Worm (Caenorhabditis elegans): ENCODE measurements around the gene srsx-16.

Gene srsx-16

ce11 chrIV:5654203-5654602, 34.7 kb upstream of the srsx-16 start (continued):
- TF ChIP-seq lir-3 (tag; optimal IDR thresholded peaks at IDR 0.05): no peak
- TF ChIP-seq nhr-28 (tag; optimal IDR thresholded peaks at IDR 0.05): peak; percentile 11
- TF ChIP-seq snpc-1.2 (GFP tag; IDR thresholded peaks at IDR 0.05): no peak
- TF ChIP-seq nhr-77 (tag; optimal IDR thresholded peaks at IDR 0.05): peak; percentile 33
- TF ChIP-seq hmg-1.1 (GFP tag; IDR thresholded peaks at IDR 0.05): no peak
- TF ChIP-seq spr-3 (GFP tag; optimal IDR thresholded peaks at IDR 0.05): no peak
- TF ChIP-seq T26A8.4 (GFP tag; IDR thresholded peaks at IDR 0.05): no peak
- TF ChIP-seq saeg-2 (GFP tag; IDR thresholded peaks at IDR 0.05): no peak
- TF ChIP-seq nhr-11 (tag; optimal IDR thresholded peaks at IDR 0.05): no peak
- TF ChIP-seq daf-12 (tag; optimal IDR thresholded peaks at IDR 0.05): no peak
- peak; percentile 51 for TF ChIP-seq nhr-48 (tag; optimal IDR thresholded peaks at IDR 0.05)
- TF ChIP-seq vab-7 (GFP tag; IDR thresholded peaks at IDR 0.05): no peak
- TF ChIP-seq duxl-1 (tag; optimal IDR thresholded peaks at IDR 0.05; ENCODE audit: poor library complexity): no peak
- TF ChIP-seq aha-1 (tag): no peak
- TF ChIP-seq Y5F2A.4 (GFP tag; optimal IDR thresholded peaks at IDR 0.05): no peak
- TF ChIP-seq dmd-8 (GFP tag; IDR thresholded peaks at IDR 0.05): no peak
- no peak for TF ChIP-seq sdz-12 (GFP tag; optimal IDR thresholded peaks at IDR 0.05)
- TF ChIP-seq hif-1 (tag; optimal IDR thresholded peaks at IDR 0.05): peak in 1 of 2 experiments; percentile 34
- no peak for TF ChIP-seq zfp-3 (GFP tag; conservative IDR thresholded peaks at IDR 0.05)
- no peak for TF ChIP-seq F37D6.2 (tag; optimal IDR thresholded peaks at IDR 0.05)
- no peak for TF ChIP-seq ztf-11 (tag; optimal IDR thresholded peaks at IDR 0.05)
- no peak for TF ChIP-seq zfp-2 (tag; optimal IDR thresholded peaks at IDR 0.05)
- 0 out of 2 replicates have a peak, but pooled peaks have one; percentile 39 for TF ChIP-seq lin-1 (GFP tag; IDR thresholded peaks at IDR 0.05)
- peak; percentile 78 for TF ChIP-seq hlh-11 (tag; optimal IDR thresholded peaks at IDR 0.05)
- no peak for TF ChIP-seq ces-1 (GFP tag; optimal IDR thresholded peaks at IDR 0.05)
- no peak for TF ChIP-seq D1046.2 (GFP tag; IDR thresholded peaks at IDR 0.05)
- TF ChIP-seq tag-97 (GFP tag; IDR thresholded peaks at IDR 0.05): no peak
- TF ChIP-seq egl-43 (GFP tag; IDR thresholded peaks at IDR 0.05): no peak
- no peak for TF ChIP-seq unc-130 (GFP tag; optimal IDR thresholded peaks at IDR 0.05)
- TF ChIP-seq dve-1 (tag; optimal IDR thresholded peaks at IDR 0.05; ENCODE audit: insufficient read depth): peak; percentile 68
- no peak for TF ChIP-seq ceh-62 (tag; optimal IDR thresholded peaks at IDR 0.05)
- no peak for TF ChIP-seq daf-16 (GFP tag; optimal IDR thresholded peaks at IDR 0.05)
- TF ChIP-seq daf-16 (tag; optimal IDR thresholded peaks at IDR 0.05): peak; percentile 67
- TF ChIP-seq mxl-2 (GFP tag; conservative IDR thresholded peaks at IDR 0.05): no peak
- no peak for TF ChIP-seq nhr-6 (tag; optimal IDR thresholded peaks at IDR 0.05)
- TF ChIP-seq daf-19 (GFP tag; conservative IDR thresholded peaks at IDR 0.05): no peak
- TF ChIP-seq php-3 (GFP tag; IDR thresholded peaks at IDR 0.05): no peak

ce11 chrIV:5653649-5654048, 34.1 kb upstream of the srsx-16 start, which contains the start of gene clec-178:
Gene clec-178, plus strand, starts transcription at chrIV:5653949.
- TF ChIP-seq ceh-20 (GFP tag; IDR thresholded peaks at IDR 0.05) (no peak), aly-2 (tag; optimal IDR thresholded peaks at IDR 0.05) (no peak), aha-1 (tag) (peak; percentile 63), cey-2 (tag; optimal IDR thresholded peaks at IDR 0.05; ENCODE audit: borderline replicate concordance, insufficient read depth) (no peak)

Measured in whole organism, L4 larva.